Fruit fly (Drosophila melanogaster) whole organism, embryonic: Measurements from ENCODE around the gene CG9673.

Experiments used
- CG12769 ChIP-seq: fragments of 200-800 bp; sonication (Bioruptor generic); optimal IDR thresholded peaks from 2 replicates; lab custom pipeline; 2019; ENCODE audit warnings: missing biosample characterization, mild to moderate bottlenecking, missing genetic modification characterization, moderate library complexity
- CG7745 ChIP-seq: fragments of 200-800 bp; sonication (Bioruptor generic); optimal IDR thresholded peaks from 2 replicates; lab custom pipeline; 2018; ENCODE audit warnings: missing biosample characterization, mild to moderate bottlenecking, missing genetic modification characterization, moderate library complexity
- Vsx1 ChIP-seq: fragments of 200-800 bp; sonication (Bioruptor generic); optimal IDR thresholded peaks from 2 replicates; lab custom pipeline; 2017; ENCODE audit warnings: missing biosample characterization, mild to moderate bottlenecking, missing genetic modification characterization, missing genetic modification reagents
- gsb-n ChIP-seq: fragments of 200-800 bp; sonication (Bioruptor generic); optimal IDR thresholded peaks from 3 replicates; lab custom pipeline; 2018; ENCODE audit warnings: missing biosample characterization, mild to moderate bottlenecking, missing genetic modification characterization

- no peak for TF ChIP-seq gsb-n (tag; lab: Kevin White, UChicago)
- no peak for TF ChIP-seq CG7745
- no peak for TF ChIP-seq CG12769 (tag; lab: Kevin White, UChicago)
- TF ChIP-seq Vsx1 (GFP tag; lab: Kevin White, UChicago) = no peak
Observed at dm6 chrX:16733244-16733643, 29.6 kb upstream of the CG9673 start.
